Fruit fly (Drosophila melanogaster) whole organism, embryonic: ENCODE measurements around the gene CG12773.

Source experiments
- Ada2b ChIP-seq: fragments of 200-800 bp; sonication (Bioruptor generic); IDR thresholded peaks from 2 replicates; pipeline ENCODE4 v1.3.6; 2022; ENCODE audit warnings: missing biosample characterization, missing genetic modification characterization
- B-H2 ChIP-seq: fragments of 200-800 bp; sonication (Bioruptor generic); optimal IDR thresholded peaks from 2 replicates; lab custom pipeline; 2018; ENCODE audit warnings: missing biosample characterization, mild to moderate bottlenecking, missing genetic modification characterization
- Blimp-1 ChIP-seq: fragments of 200-800 bp; sonication (Bioruptor generic); optimal IDR thresholded peaks from 3 replicates; lab custom pipeline; 2018; ENCODE audit warnings: missing biosample characterization, missing genetic modification characterization, mild to moderate bottlenecking, moderate library complexity, missing genetic modification reagents
- CG10274 ChIP-seq: fragments of 200-800 bp; sonication (Bioruptor generic); optimal IDR thresholded peaks from 3 replicates; lab custom pipeline; 2017; ENCODE audit warnings: missing biosample characterization, mild to moderate bottlenecking, missing genetic modification characterization
- CG12155 ChIP-seq: fragments of 200-800 bp; sonication (Bioruptor generic); optimal IDR thresholded peaks from 3 replicates; lab custom pipeline; 2016; ENCODE audit warnings: missing biosample characterization, missing genetic modification characterization
- CG12299 ChIP-seq: fragments of 200-800 bp; sonication (Bioruptor generic); optimal IDR thresholded peaks from 2 replicates; lab custom pipeline; 2018; ENCODE audit warnings: missing biosample characterization, mild to moderate bottlenecking, missing genetic modification characterization
- CG12391 ChIP-seq: fragments of 200-800 bp; sonication (Bioruptor generic); optimal IDR thresholded peaks from 3 replicates; lab custom pipeline; 2018; ENCODE audit warnings: missing biosample characterization, mild to moderate bottlenecking, missing genetic modification characterization, moderate library complexity
- CG14860 ChIP-seq: fragments of 200-800 bp; sonication (Bioruptor generic); IDR thresholded peaks from 3 replicates; pipeline ENCODE4 v1.3.6; 2022; ENCODE audit warnings: missing biosample characterization, missing genetic modification characterization; ENCODE audit not compliant: partially characterized antibody
- CG15514 ChIP-seq: fragments of 200-800 bp; sonication (Bioruptor generic); optimal IDR thresholded peaks from 3 replicates; lab custom pipeline; 2017; ENCODE audit warnings: missing biosample characterization, missing genetic modification characterization, mild to moderate bottlenecking, moderate library complexity, missing genetic modification reagents
- CG17361 ChIP-seq: fragments of 200-800 bp; sonication (Bioruptor generic); IDR thresholded peaks from 3 replicates; pipeline ENCODE4 v1.3.6; 2022; ENCODE audit warnings: missing biosample characterization, missing genetic modification characterization
- CG31224 ChIP-seq: fragments of 200-800 bp; sonication (Bioruptor generic); IDR thresholded peaks from 2 replicates; pipeline ENCODE4 v1.3.6; 2022; ENCODE audit warnings: missing biosample characterization, missing genetic modification characterization
- CG6272 ChIP-seq: fragments of 200-800 bp; sonication (Bioruptor generic); IDR thresholded peaks from 2 replicates; pipeline ENCODE4 v1.3.6; 2022; ENCODE audit warnings: missing biosample characterization, missing genetic modification characterization
- CG9932 ChIP-seq: fragments of 200-800 bp; sonication (Bioruptor generic); IDR thresholded peaks from 2 replicates; pipeline ENCODE4 v1.3.6; 2022; ENCODE audit warnings: missing biosample characterization, missing genetic modification characterization
- Dref ChIP-seq: fragments of 200-800 bp; sonication (Bioruptor generic); IDR thresholded peaks from 2 replicates; pipeline ENCODE4 v1.3.6; 2022; ENCODE audit warnings: missing biosample characterization, missing genetic modification characterization
- Ets65A ChIP-seq: fragments of 200-800 bp; sonication (Bioruptor generic); peaks from one replicate; lab custom pipeline; 2016; ENCODE audit warnings: missing biosample characterization, missing genetic modification characterization
- GATAe ChIP-seq: fragments of 200-800 bp; sonication (Bioruptor generic); conservative IDR thresholded peaks from 2 replicates; pipeline ENCODE4 v1.3.6; 2022; ENCODE audit warnings: missing biosample characterization, missing genetic modification characterization
- Hsf ChIP-seq: fragments of 200-800 bp; sonication (Bioruptor generic); optimal IDR thresholded peaks from 3 replicates; lab custom pipeline; 2016; ENCODE audit warnings: missing biosample characterization, missing genetic modification characterization
- Jarid2 ChIP-seq: fragments of 200-800 bp; sonication (Bioruptor generic); optimal IDR thresholded peaks from 3 replicates; lab custom pipeline; 2017; ENCODE audit warnings: mild to moderate bottlenecking, missing biosample characterization, missing genetic modification reagents, missing genetic modification characterization
- Med ChIP-seq: fragments of 200-800 bp; sonication (Bioruptor generic); peaks from one replicate; lab custom pipeline; 2016; ENCODE audit warnings: missing biosample characterization, missing genetic modification characterization, mild to moderate bottlenecking, inconsistent platforms, moderate library complexity
- Meics ChIP-seq: fragments of 200-800 bp; sonication (Bioruptor generic); optimal IDR thresholded peaks from 2 replicates; lab custom pipeline; 2017; ENCODE audit warnings: missing biosample characterization, mild to moderate bottlenecking, missing genetic modification characterization
- Pdp1 ChIP-seq, 2 experiments: fragments of 200-800 bp; sonication (Bioruptor generic); optimal IDR thresholded peaks; 3 replicates each; lab custom pipeline; 2016; ENCODE audit warnings: missing biosample characterization in 2 of 2, missing genetic modification characterization in 2 of 2, mild to moderate bottlenecking in 1 of 2, moderate library complexity in 1 of 2
- Rfx ChIP-seq: fragments of 200-800 bp; sonication (Bioruptor generic); IDR thresholded peaks from 2 replicates; pipeline ENCODE4 v1.3.6; 2022; ENCODE audit warnings: missing biosample characterization, missing genetic modification characterization
- Sox100B ChIP-seq: fragments of 200-800 bp; sonication (Bioruptor generic); optimal IDR thresholded peaks from 3 replicates; lab custom pipeline; 2018; ENCODE audit warnings: missing biosample characterization, mild to moderate bottlenecking, missing genetic modification characterization
- Trl ChIP-seq, 3 experiments: fragments of >200 bp in 2 of 3; fragments of 200-800 bp in 1 of 3; sonication (Bioruptor generic) in 1 of 3; optimal IDR thresholded peaks; 2 replicates in 1 of 3; 3 replicates in 2 of 3; lab custom pipeline; 2016 to 2017; ENCODE audit warnings: missing biosample characterization in 1 of 3, missing genetic modification characterization in 1 of 3
- abd-A ChIP-seq: fragments of 200-800 bp; sonication (Bioruptor generic); optimal IDR thresholded peaks from 3 replicates; lab custom pipeline; 2019; ENCODE audit warnings: missing biosample characterization, mild to moderate bottlenecking, missing genetic modification characterization, moderate library complexity
- ap ChIP-seq: fragments of 200-800 bp; sonication (Bioruptor generic); IDR thresholded peaks from 2 replicates; pipeline ENCODE4 v1.3.6; 2022; ENCODE audit warnings: missing biosample characterization, missing genetic modification characterization
- bab2 ChIP-seq: fragments of 200-800 bp; sonication (Bioruptor generic); optimal IDR thresholded peaks from 2 replicates; lab custom pipeline; 2016; ENCODE audit warnings: missing biosample characterization, missing genetic modification characterization
- caup ChIP-seq: fragments of 200-800 bp; sonication (Bioruptor generic); optimal IDR thresholded peaks from 3 replicates; lab custom pipeline; 2017; ENCODE audit warnings: missing biosample characterization, mild to moderate bottlenecking, missing genetic modification characterization, moderate library complexity; ENCODE audit not compliant: severe bottlenecking
- chinmo ChIP-seq: fragments of 200-800 bp; sonication (Bioruptor generic); IDR thresholded peaks from 4 replicates; pipeline ENCODE4 v1.3.6; 2022; ENCODE audit warnings: missing biosample characterization, missing genetic modification characterization; ENCODE audit not compliant: partially characterized antibody
- crc ChIP-seq: fragments of 200-800 bp; sonication (Bioruptor generic); optimal IDR thresholded peaks from 2 replicates; lab custom pipeline; 2016; ENCODE audit warnings: missing biosample characterization, missing genetic modification characterization
- crol ChIP-seq: fragments of 200-800 bp; sonication (Bioruptor generic); IDR thresholded peaks from 2 replicates; pipeline ENCODE4 v1.3.6; 2022; ENCODE audit warnings: missing biosample characterization, missing genetic modification characterization
- cwo ChIP-seq: fragments of 200-800 bp; sonication (Bioruptor generic); optimal IDR thresholded peaks from 3 replicates; lab custom pipeline; 2017; ENCODE audit warnings: missing biosample characterization, missing genetic modification characterization, mild to moderate bottlenecking, moderate library complexity, missing genetic modification reagents
- exex ChIP-seq: fragments of 200-800 bp; sonication (Bioruptor generic); optimal IDR thresholded peaks from 4 replicates; lab custom pipeline; 2018; ENCODE audit warnings: missing biosample characterization, mild to moderate bottlenecking, missing genetic modification characterization, moderate library complexity
- fu2 ChIP-seq: fragments of 200-800 bp; sonication (Bioruptor generic); optimal IDR thresholded peaks from 2 replicates; lab custom pipeline; 2016; ENCODE audit warnings: missing biosample characterization, missing genetic modification characterization
- her ChIP-seq: fragments of 200-800 bp; sonication (Bioruptor generic); optimal IDR thresholded peaks from 2 replicates; lab custom pipeline; 2016; ENCODE audit warnings: missing biosample characterization, missing genetic modification characterization
- prd ChIP-seq, 3 experiments: fragments of >200 bp in 2 of 3; fragments of 200-800 bp in 1 of 3; sonication (Bioruptor generic) in 1 of 3; optimal IDR thresholded peaks in 2 of 3; IDR thresholded peaks in 1 of 3; 2 replicates in 2 of 3; 3 replicates in 1 of 3; pipeline versions ENCODE4 v1.3.6 to Lab custom; 2017 to 2022; ENCODE audit warnings: missing biosample characterization in 1 of 3, missing genetic modification characterization in 1 of 3
- psq ChIP-seq: fragments of 200-800 bp; sonication (Bioruptor generic); optimal IDR thresholded peaks from 2 replicates; lab custom pipeline; 2017; ENCODE audit warnings: missing biosample characterization, missing genetic modification characterization
- sc ChIP-seq, 3 experiments: fragments of >200 bp in 2 of 3; fragments of 200-800 bp in 1 of 3; sonication (Bioruptor generic) in 1 of 3; optimal IDR thresholded peaks; 2 replicates in 2 of 3; 3 replicates in 1 of 3; lab custom pipeline; 2017; ENCODE audit warnings: mild to moderate bottlenecking in 1 of 3, missing biosample characterization in 1 of 3, missing genetic modification characterization in 1 of 3, missing genetic modification reagents in 1 of 3
- slbo ChIP-seq: fragments of 200-800 bp; sonication (Bioruptor generic); IDR thresholded peaks from 2 replicates; pipeline ENCODE4 v1.3.6; 2022; ENCODE audit warnings: missing biosample characterization, missing genetic modification characterization
- sob ChIP-seq: fragments of 200-800 bp; sonication (Bioruptor generic); IDR thresholded peaks from 2 replicates; pipeline ENCODE4 v1.3.6; 2022; ENCODE audit warnings: missing biosample characterization, missing genetic modification characterization
- stwl ChIP-seq: fragments of 200-800 bp; sonication (Bioruptor generic); optimal IDR thresholded peaks from 3 replicates; lab custom pipeline; 2018; ENCODE audit warnings: missing biosample characterization, mild to moderate bottlenecking, missing genetic modification characterization, moderate library complexity
- toy ChIP-seq: fragments of 200-800 bp; sonication (Bioruptor generic); IDR thresholded peaks from 2 replicates; pipeline ENCODE4 v1.3.6; 2022; ENCODE audit warnings: missing biosample characterization, missing genetic modification characterization
- unc-4 ChIP-seq: fragments of 200-800 bp; sonication (Bioruptor generic); IDR thresholded peaks from 2 replicates; pipeline ENCODE4 v1.3.6; 2022; ENCODE audit warnings: missing biosample characterization, missing genetic modification characterization; ENCODE audit not compliant: partially characterized antibody
- wdn ChIP-seq: fragments of 200-800 bp; sonication (Bioruptor generic); IDR thresholded peaks from 2 replicates; pipeline ENCODE4 v1.3.6; 2022; ENCODE audit warnings: missing biosample characterization, missing genetic modification characterization
- zen ChIP-seq: fragments of 200-800 bp; sonication (Bioruptor generic); optimal IDR thresholded peaks from 3 replicates; lab custom pipeline; 2018; ENCODE audit warnings: missing biosample characterization, mild to moderate bottlenecking, missing genetic modification characterization, moderate library complexity
- zfh2 ChIP-seq: fragments of 200-800 bp; sonication (Bioruptor generic); optimal IDR thresholded peaks from 2 replicates; lab custom pipeline; 2016; ENCODE audit warnings: missing biosample characterization, missing genetic modification characterization

CG12773 gene

dm6 chrX:1397649-1398454 is 44.1 kb upstream of the CG12773 start (continued):
- no peak for TF ChIP-seq Blimp-1 (GFP tag; lab: Kevin White, UChicago)
- TF ChIP-seq Ada2b: no peak
- no peak for TF ChIP-seq Sox100B (GFP tag; lab: Kevin White, UChicago)
- no peak for TF ChIP-seq CG10274 (GFP tag; lab: Kevin White, UChicago)
- TF ChIP-seq cwo: peak; percentile 82
- TF ChIP-seq CG12299 (tag; lab: Kevin White, UChicago): no peak
- TF ChIP-seq sc (optimal IDR thresholded peaks at IDR 0.05; lab: Kevin White, UChicago): no peak
- no peak for TF ChIP-seq sc (GFP tag; optimal IDR thresholded peaks at IDR 0.05; lab: Kevin White, UChicago)
- TF ChIP-seq Pdp1 (GFP tag; optimal IDR thresholded peaks at IDR 0.05; lab: Kevin White, UChicago): peak in 1 of 2 experiments; percentile 64
- TF ChIP-seq abd-A (tag; lab: Kevin White, UChicago): peak; percentile 97
- peak; percentile 51 for TF ChIP-seq crol (GFP tag; lab: Robert Waterston, UW)
- no peak for TF ChIP-seq sob
- TF ChIP-seq GATAe (GFP tag; lab: Robert Waterston, UW): no peak
- TF ChIP-seq unc-4 (GFP tag; lab: Robert Waterston, UW): no peak
- no peak for TF ChIP-seq B-H2 (GFP tag; lab: Kevin White, UChicago)
- TF ChIP-seq CG15514 (GFP tag; lab: Kevin White, UChicago): peak; percentile 35
- peak; percentile 95 for TF ChIP-seq CG31224 (GFP tag; lab: Robert Waterston, UW)
- 0 out of 4 replicates have a peak, but pooled peaks have one; percentile 33 for TF ChIP-seq chinmo (GFP tag; lab: Robert Waterston, UW)
- TF ChIP-seq bab2 (GFP tag; lab: Kevin White, UChicago): no peak
- no peak for TF ChIP-seq Jarid2 (GFP tag; lab: Kevin White, UChicago)
- TF ChIP-seq Med (GFP tag; lab: Kevin White, UChicago): peak; percentile 54
- no peak for TF ChIP-seq Trl (optimal IDR thresholded peaks at IDR 0.05; lab: Kevin White, UChicago)
- no peak for TF ChIP-seq Trl (GFP tag; optimal IDR thresholded peaks at IDR 0.05; lab: Kevin White, UChicago)

- TF ChIP-seq Hsf: peak; percentile 37
- peak; percentile 3 for TF ChIP-seq CG12391
- TF ChIP-seq stwl (tag; lab: Kevin White, UChicago): peak; percentile 57
- TF ChIP-seq unc-4 (GFP tag; lab: Robert Waterston, UW): peak; percentile 42; the same call in 1 of the 2 replicates
- TF ChIP-seq prd (optimal IDR thresholded peaks at IDR 0.05; lab: Kevin White, UChicago): no peak
- 0 out of 3 replicates have a peak, but pooled peaks have one; percentile 21 for TF ChIP-seq prd (GFP tag; IDR thresholded peaks at IDR 0.05; lab: Robert Waterston, UW)
- TF ChIP-seq toy (GFP tag; lab: Robert Waterston, UW): no peak
- peak; percentile 15; the same call in 1 of the 3 replicates for TF ChIP-seq CG17361 (GFP tag; lab: Robert Waterston, UW)
- TF ChIP-seq CG6272 (GFP tag; lab: Robert Waterston, UW): no peak
- peak; percentile 63 for TF ChIP-seq Meics
- TF ChIP-seq CG14860 (GFP tag; lab: Robert Waterston, UW): no peak
- TF ChIP-seq Rfx (GFP tag; lab: Robert Waterston, UW): peak; percentile 62
- TF ChIP-seq crc (GFP tag; lab: Kevin White, UChicago): no peak
- peak; percentile 32; the same call in 1 of the 2 replicates for TF ChIP-seq slbo
- TF ChIP-seq Dref: peak; percentile 42; the same call in 1 of the 2 replicates
- TF ChIP-seq zen (tag; lab: Kevin White, UChicago): peak; percentile 13
- TF ChIP-seq CG9932 (GFP tag; lab: Robert Waterston, UW): peak; percentile 54; the same call in 1 of the 2 replicates
- peak; percentile 67 for TF ChIP-seq Ets65A (GFP tag; lab: Kevin White, UChicago)
- TF ChIP-seq wdn (GFP tag; lab: Robert Waterston, UW): no peak
- TF ChIP-seq ap (GFP tag; lab: Robert Waterston, UW): no peak
- no peak for TF ChIP-seq fu2 (GFP tag; lab: Kevin White, UChicago)
- TF ChIP-seq her (GFP tag; lab: Kevin White, UChicago): peak; percentile 49
- TF ChIP-seq exex: no peak
- no peak for TF ChIP-seq psq (GFP tag; lab: Kevin White, UChicago)
- TF ChIP-seq zfh2: peak; percentile 52
- peak; percentile 64 for TF ChIP-seq CG12155
- TF ChIP-seq caup (GFP tag; lab: Kevin White, UChicago): no peak
Observed at dm6 chrX:1392875-1393274, 39.1 kb upstream of the CG12773 start, which contains the start of gene Rilpl. TSS of gene Rilpl (plus strand) at chrX:1393054.
